Worm (Caenorhabditis elegans) whole organism, mixed stage, embryonic: Measurements from ENCODE around the gene sfxn-1.4.
A peak's percentile ranks its signal among the peaks of the same experiment; 100 is the strongest.

ENCODE experiments used
- bed-3 ChIP-seq: fragments of 200-800 bp; sonication (Bioruptor generic); optimal IDR thresholded peaks from 3 replicates; lab custom pipeline; 2018; ENCODE audit warnings: mild to moderate bottlenecking, missing genetic modification characterization, moderate library complexity, missing compliant biosample characterization
- ces-1 ChIP-seq: fragments of 150-350 bp; optimal IDR thresholded peaks from 2 replicates; lab custom pipeline; 2014; ENCODE audit warnings: missing biosample characterization, missing genetic modification reagents, missing genetic modification characterization
- flh-1 ChIP-seq: fragments of 200-800 bp; sonication (Bioruptor generic); optimal IDR thresholded peaks from 2 replicates; lab custom pipeline; 2018; ENCODE audit warnings: mild to moderate bottlenecking, missing genetic modification characterization, moderate library complexity, missing compliant biosample characterization
- mep-1 ChIP-seq: fragments of 150-350 bp; optimal IDR thresholded peaks from 2 replicates; lab custom pipeline; 2017; ENCODE audit warnings: missing biosample characterization, missing genetic modification reagents, missing genetic modification characterization, inconsistent platforms
- nhr-237 ChIP-seq: fragments of 150-350 bp; optimal IDR thresholded peaks from 2 replicates; lab custom pipeline; 2014; ENCODE audit warnings: missing biosample characterization, missing genetic modification characterization
- nhr-28 ChIP-seq: fragments of 150-350 bp; optimal IDR thresholded peaks from 2 replicates; lab custom pipeline; 2014; ENCODE audit warnings: missing biosample characterization, missing genetic modification characterization
- ztf-11 ChIP-seq: fragments of 150-350 bp; optimal IDR thresholded peaks from 2 replicates; lab custom pipeline; 2014; ENCODE audit warnings: missing biosample characterization, missing genetic modification characterization

DNA sequence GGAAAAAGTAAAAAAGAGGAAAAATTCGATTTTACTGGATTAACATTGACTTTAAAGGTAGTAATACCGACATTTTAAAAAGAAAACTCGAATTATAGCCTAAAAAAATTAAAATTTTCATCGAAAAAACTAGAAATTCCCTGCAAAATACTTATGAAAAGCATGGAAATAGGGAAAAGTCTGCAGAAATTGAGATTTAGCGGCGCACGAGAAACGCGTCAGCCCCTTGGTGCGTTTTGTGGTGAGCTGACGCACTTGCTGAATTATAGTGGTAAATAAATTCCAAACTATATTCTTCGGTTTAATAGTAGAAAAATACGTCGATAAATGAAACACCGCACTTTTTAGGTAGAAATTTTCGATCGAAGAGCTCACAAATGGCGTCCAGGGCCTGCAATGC is 13.4 kb upstream of the sfxn-1.4 start:
- TF ChIP-seq mep-1, result peak; percentile 75
- no peak for TF ChIP-seq ces-1 (GFP tag; lab: Kevin White, UChicago)
- no peak for TF ChIP-seq flh-1 (GFP tag; lab: Kevin White, UChicago)
- TF ChIP-seq nhr-237 (tag; lab: Kevin White, UChicago), result no peak
- no peak for TF ChIP-seq ztf-11 (tag; lab: Kevin White, UChicago)
- no peak for TF ChIP-seq nhr-28 (tag; lab: Kevin White, UChicago)
- no peak for TF ChIP-seq bed-3
